Worm (Caenorhabditis elegans) whole organism, mixed stage, embryonic: Measurements from ENCODE around the gene far-5.

Experiments
- pha-4 ChIP-seq: fragments of 150-350 bp; optimal IDR thresholded peaks from 2 replicates; lab custom pipeline; 2018; ENCODE audit warnings: missing biosample characterization, missing genetic modification reagents, missing genetic modification characterization
- snpc-4 ChIP-seq: fragments of 150-350 bp; optimal IDR thresholded peaks from 2 replicates; lab custom pipeline; 2014; ENCODE audit warnings: missing biosample characterization, missing genetic modification characterization
- unc-39 ChIP-seq: fragments of 150-350 bp; optimal IDR thresholded peaks from 2 replicates; lab custom pipeline; 2014; ENCODE audit warnings: missing biosample characterization, missing genetic modification characterization

ce11 chrV:12974047-12974446 is 21.3 kb upstream of the far-5 start:
- TF ChIP-seq pha-4 (tag; lab: Kevin White, UChicago) (no peak), unc-39 (tag; lab: Kevin White, UChicago) (no peak), snpc-4 (no peak)
